Fruit fly (Drosophila melanogaster) whole organism, embryonic: ENCODE data around the gene dbr.
A peak's percentile ranks its signal among the peaks of the same experiment; 100 is the strongest.

Source experiments
- BtbVII ChIP-seq: fragments of 200-800 bp; sonication (Bioruptor generic); optimal IDR thresholded peaks from 3 replicates; lab custom pipeline; 2017; ENCODE audit warnings: missing biosample characterization, mild to moderate bottlenecking, missing genetic modification characterization
- CG10147 ChIP-seq: fragments of 200-800 bp; sonication (Bioruptor generic); optimal IDR thresholded peaks from 2 replicates; lab custom pipeline; 2019; ENCODE audit warnings: missing biosample characterization, mild to moderate bottlenecking, missing genetic modification characterization, moderate library complexity
- CG12391 ChIP-seq: fragments of 200-800 bp; sonication (Bioruptor generic); optimal IDR thresholded peaks from 3 replicates; lab custom pipeline; 2018; ENCODE audit warnings: missing biosample characterization, mild to moderate bottlenecking, missing genetic modification characterization, moderate library complexity
- CG12744 ChIP-seq: fragments of 200-800 bp; sonication (Bioruptor generic); optimal IDR thresholded peaks from 2 replicates; lab custom pipeline; 2016; ENCODE audit warnings: missing biosample characterization, missing genetic modification characterization
- CG17359 ChIP-seq: fragments of 200-800 bp; sonication (Bioruptor generic); optimal IDR thresholded peaks from 3 replicates; lab custom pipeline; 2018; ENCODE audit warnings: missing biosample characterization, mild to moderate bottlenecking, missing genetic modification characterization, moderate library complexity
- CG17385 ChIP-seq: fragments of 200-800 bp; sonication (Bioruptor generic); optimal IDR thresholded peaks from 3 replicates; lab custom pipeline; 2018; ENCODE audit warnings: missing biosample characterization, mild to moderate bottlenecking, missing genetic modification characterization
- CG18599 ChIP-seq: fragments of 200-800 bp; sonication (Bioruptor generic); optimal IDR thresholded peaks from 3 replicates; lab custom pipeline; 2017; ENCODE audit warnings: missing biosample characterization, missing genetic modification characterization, mild to moderate bottlenecking, moderate library complexity, missing genetic modification reagents
- CG18619 ChIP-seq: fragments of 200-800 bp; sonication (Bioruptor generic); optimal IDR thresholded peaks from 3 replicates; lab custom pipeline; 2017; ENCODE audit warnings: missing biosample characterization, mild to moderate bottlenecking, missing genetic modification characterization
- CG2116 ChIP-seq: fragments of 200-800 bp; sonication (Bioruptor generic); optimal IDR thresholded peaks from 3 replicates; lab custom pipeline; 2018; ENCODE audit warnings: missing biosample characterization, mild to moderate bottlenecking, missing genetic modification characterization
- CG2875 ChIP-seq: fragments of 200-800 bp; sonication (Bioruptor generic); optimal IDR thresholded peaks from 2 replicates; lab custom pipeline; 2017; ENCODE audit warnings: missing biosample characterization, mild to moderate bottlenecking, missing genetic modification characterization, missing genetic modification reagents
- CG2889 ChIP-seq: fragments of 200-800 bp; sonication (Bioruptor generic); IDR thresholded peaks from 3 replicates; pipeline ENCODE4 v1.3.6; 2022; ENCODE audit warnings: missing biosample characterization, missing genetic modification characterization
- CG30431 ChIP-seq: fragments of 200-800 bp; sonication (Bioruptor generic); optimal IDR thresholded peaks from 2 replicates; lab custom pipeline; 2017; ENCODE audit warnings: missing biosample characterization, missing genetic modification characterization
- CG3065 ChIP-seq: fragments of 200-800 bp; sonication (Bioruptor generic); optimal IDR thresholded peaks from 2 replicates; lab custom pipeline; 2016; ENCODE audit warnings: missing biosample characterization, missing genetic modification characterization
- CG34224 ChIP-seq: fragments of 200-800 bp; sonication (Bioruptor generic); IDR thresholded peaks from 3 replicates; pipeline ENCODE4 v1.3.6; 2022; ENCODE audit warnings: missing biosample characterization, missing genetic modification characterization; ENCODE audit not compliant: partially characterized antibody
- CG34376 ChIP-seq: fragments of 200-800 bp; sonication (Bioruptor generic); optimal IDR thresholded peaks from 2 replicates; lab custom pipeline; 2018; ENCODE audit warnings: missing biosample characterization, mild to moderate bottlenecking, missing genetic modification characterization
- CG34422 ChIP-seq: fragments of 200-800 bp; sonication (Bioruptor generic); IDR thresholded peaks from 3 replicates; pipeline ENCODE4 v1.3.6; 2022; ENCODE audit warnings: missing biosample characterization, missing genetic modification characterization
- CG4424 ChIP-seq: fragments of 200-800 bp; sonication (Bioruptor generic); optimal IDR thresholded peaks from 3 replicates; lab custom pipeline; 2016; ENCODE audit warnings: missing biosample characterization, missing genetic modification characterization
- CG4707 ChIP-seq: fragments of 200-800 bp; sonication (Bioruptor generic); optimal IDR thresholded peaks from 2 replicates; lab custom pipeline; 2018; ENCODE audit warnings: missing biosample characterization, mild to moderate bottlenecking, missing genetic modification characterization, moderate library complexity
- CG4820 ChIP-seq: fragments of 200-800 bp; sonication (Bioruptor generic); optimal IDR thresholded peaks from 3 replicates; lab custom pipeline; 2016; ENCODE audit warnings: missing biosample characterization, missing genetic modification characterization
- CG6254 ChIP-seq: fragments of 200-800 bp; sonication (Bioruptor generic); optimal IDR thresholded peaks from 3 replicates; lab custom pipeline; 2017; ENCODE audit warnings: mild to moderate bottlenecking, missing biosample characterization, missing genetic modification reagents, missing genetic modification characterization
- CG7271 ChIP-seq: fragments of 200-800 bp; sonication (Bioruptor generic); optimal IDR thresholded peaks from 2 replicates; lab custom pipeline; 2018; ENCODE audit warnings: missing biosample characterization, mild to moderate bottlenecking, missing genetic modification characterization, moderate library complexity
- CG8944 ChIP-seq: fragments of 200-800 bp; sonication (Bioruptor generic); optimal IDR thresholded peaks from 3 replicates; lab custom pipeline; 2016; ENCODE audit warnings: missing biosample characterization, missing genetic modification characterization
- CG9797 ChIP-seq: fragments of 200-800 bp; sonication (Bioruptor generic); optimal IDR thresholded peaks from 3 replicates; lab custom pipeline; 2018; ENCODE audit warnings: missing biosample characterization, mild to moderate bottlenecking, missing genetic modification characterization
- CoRest ChIP-seq: fragments of 200-800 bp; sonication (Bioruptor generic); optimal IDR thresholded peaks from 3 replicates; lab custom pipeline; 2018; ENCODE audit warnings: missing biosample characterization, mild to moderate bottlenecking, missing genetic modification characterization, moderate library complexity
- E2f1 ChIP-seq: fragments of 200-800 bp; sonication (Bioruptor generic); IDR thresholded peaks from 2 replicates; pipeline ENCODE4 v1.3.6; 2022; ENCODE audit warnings: missing biosample characterization, missing genetic modification characterization
- Hr39 ChIP-seq: fragments of >200 bp; optimal IDR thresholded peaks from 2 replicates; lab custom pipeline; 2017
- Hr78 ChIP-seq, 2 experiments: fragments of 200-800 bp in 1 of 2; fragments of >200 bp in 1 of 2; sonication (Bioruptor generic) in 1 of 2; optimal IDR thresholded peaks; 2 replicates each; lab custom pipeline; 2017 to 2019; ENCODE audit warnings: missing biosample characterization in 2 of 2, missing genetic modification characterization in 2 of 2, mild to moderate bottlenecking in 1 of 2, moderate library complexity in 1 of 2
- Mes4 ChIP-seq: fragments of 200-800 bp; sonication (Bioruptor generic); optimal IDR thresholded peaks from 2 replicates; lab custom pipeline; 2016; ENCODE audit warnings: missing biosample characterization, missing genetic modification characterization
- Side ChIP-seq: fragments of 200-800 bp; sonication (Bioruptor generic); optimal IDR thresholded peaks from 2 replicates; lab custom pipeline; 2016; ENCODE audit warnings: missing biosample characterization, missing genetic modification characterization
- Xbp1 ChIP-seq: fragments of 200-800 bp; sonication (Bioruptor generic); optimal IDR thresholded peaks from 3 replicates; lab custom pipeline; 2016; ENCODE audit warnings: missing biosample characterization, mild to moderate bottlenecking, missing genetic modification characterization
- croc ChIP-seq: fragments of 200-800 bp; sonication (Bioruptor generic); conservative IDR thresholded peaks from 3 replicates; pipeline ENCODE4 v1.3.6; 2022; ENCODE audit warnings: missing biosample characterization, missing genetic modification characterization
- cwo ChIP-seq: fragments of 200-800 bp; sonication (Bioruptor generic); optimal IDR thresholded peaks from 3 replicates; lab custom pipeline; 2017; ENCODE audit warnings: missing biosample characterization, missing genetic modification characterization, mild to moderate bottlenecking, moderate library complexity, missing genetic modification reagents
- dimm ChIP-seq: fragments of 200-800 bp; sonication (Bioruptor generic); IDR thresholded peaks from 2 replicates; pipeline ENCODE4 v1.3.6; 2022; ENCODE audit warnings: missing biosample characterization, missing genetic modification characterization
- dmrt11E ChIP-seq: fragments of 200-800 bp; sonication (Bioruptor generic); optimal IDR thresholded peaks from 3 replicates; lab custom pipeline; 2018; ENCODE audit warnings: missing biosample characterization, mild to moderate bottlenecking, missing genetic modification characterization, moderate library complexity
- fru ChIP-seq: fragments of >200 bp; optimal IDR thresholded peaks from 2 replicates; lab custom pipeline; 2017
- gcm2 ChIP-seq: fragments of 200-800 bp; sonication (Bioruptor generic); optimal IDR thresholded peaks from 2 replicates; lab custom pipeline; 2016; ENCODE audit warnings: missing biosample characterization, missing genetic modification characterization
- gro ChIP-seq: fragments of 200-800 bp; sonication (Bioruptor generic); optimal IDR thresholded peaks from 2 replicates; lab custom pipeline; 2016; ENCODE audit warnings: missing biosample characterization, missing genetic modification characterization
- ken ChIP-seq: fragments of 200-800 bp; sonication (Bioruptor generic); IDR thresholded peaks from 3 replicates; pipeline ENCODE4 v1.3.6; 2022; ENCODE audit warnings: missing biosample characterization, missing genetic modification characterization
- luna ChIP-seq: fragments of 200-800 bp; sonication (Bioruptor generic); optimal IDR thresholded peaks from 2 replicates; lab custom pipeline; 2016; ENCODE audit warnings: missing biosample characterization, missing genetic modification characterization
- maf-S ChIP-seq: fragments of 200-800 bp; sonication (Bioruptor generic); optimal IDR thresholded peaks from 2 replicates; lab custom pipeline; 2016; ENCODE audit warnings: missing biosample characterization, missing genetic modification characterization
- pita ChIP-seq: fragments of 200-800 bp; sonication (Bioruptor generic); optimal IDR thresholded peaks from 2 replicates; lab custom pipeline; 2017; ENCODE audit warnings: missing biosample characterization, mild to moderate bottlenecking, missing genetic modification characterization
- pnt ChIP-seq: fragments of 200-800 bp; sonication (Bioruptor generic); optimal IDR thresholded peaks from 3 replicates; lab custom pipeline; 2016; ENCODE audit warnings: missing biosample characterization, missing genetic modification characterization
- schlank ChIP-seq: fragments of 200-800 bp; sonication (Bioruptor generic); optimal IDR thresholded peaks from 2 replicates; lab custom pipeline; 2018; ENCODE audit warnings: missing biosample characterization, mild to moderate bottlenecking, missing genetic modification characterization
- seq ChIP-seq: fragments of 200-800 bp; sonication (Bioruptor generic); IDR thresholded peaks from 2 replicates; pipeline ENCODE4 v1.3.6; 2022; ENCODE audit warnings: missing biosample characterization, missing genetic modification characterization
- shn ChIP-seq: fragments of 200-800 bp; sonication (Bioruptor generic); optimal IDR thresholded peaks from 3 replicates; lab custom pipeline; 2016; ENCODE audit warnings: missing biosample characterization, missing genetic modification characterization
- sna ChIP-seq: fragments of 200-800 bp; sonication (Bioruptor generic); IDR thresholded peaks from 2 replicates; pipeline ENCODE4 v1.3.6; 2022; ENCODE audit warnings: missing biosample characterization, missing genetic modification characterization; ENCODE audit not compliant: partially characterized antibody
- tx ChIP-seq: fragments of 200-800 bp; sonication (Bioruptor generic); optimal IDR thresholded peaks from 2 replicates; lab custom pipeline; 2016; ENCODE audit warnings: missing biosample characterization, missing genetic modification characterization
- yki ChIP-seq: fragments of >200 bp; optimal IDR thresholded peaks from 3 replicates; lab custom pipeline; 2018
- zen2 ChIP-seq: fragments of 200-800 bp; sonication (Bioruptor generic); IDR thresholded peaks from 3 replicates; pipeline ENCODE4 v1.3.6; 2022; ENCODE audit warnings: missing biosample characterization, missing genetic modification characterization; ENCODE audit not compliant: partially characterized antibody

The dbr gene

DNA sequence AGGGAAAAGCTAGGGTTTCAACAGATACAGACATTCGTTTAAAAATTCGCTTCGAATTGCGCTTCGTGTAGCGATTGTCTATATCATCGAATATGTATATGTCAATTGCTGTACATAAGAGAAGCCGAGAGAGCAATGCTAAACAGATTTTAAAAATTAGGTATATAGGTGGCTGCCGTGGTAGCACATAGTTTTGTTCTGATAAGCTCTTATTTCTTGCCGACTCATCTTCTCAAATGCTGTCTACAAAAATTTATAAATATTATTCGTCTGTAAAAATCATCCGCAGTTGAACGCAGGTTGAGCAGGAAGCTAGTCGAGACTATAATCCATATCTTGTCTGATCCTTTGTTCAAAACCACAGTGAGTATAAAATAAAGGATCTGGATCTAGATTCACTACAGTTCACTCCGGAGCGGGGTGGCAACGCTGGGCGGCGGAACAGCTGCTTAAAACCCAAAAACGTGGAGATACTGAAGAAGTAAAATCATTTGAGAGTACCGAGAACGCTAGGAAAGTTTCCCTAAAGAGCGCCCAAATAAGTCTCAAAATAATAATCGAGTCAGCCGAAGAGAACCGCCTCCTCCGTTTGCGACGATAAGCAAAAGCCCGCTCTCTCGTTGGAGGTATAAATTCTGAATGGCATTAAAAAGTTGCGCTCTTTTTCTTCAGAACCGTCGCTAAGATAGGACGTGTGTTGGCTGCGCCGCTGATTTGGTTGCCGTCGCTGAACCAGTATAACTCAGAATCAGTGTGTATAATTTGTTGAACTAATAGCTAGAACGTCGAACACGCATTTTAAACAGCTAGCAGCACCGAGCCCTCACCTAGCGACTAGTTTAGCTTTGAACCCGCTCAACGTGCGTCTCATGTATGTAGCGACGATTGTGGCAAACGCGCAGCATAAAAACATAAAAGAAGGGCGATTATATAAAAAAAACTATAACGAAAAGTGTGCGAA lies 41.5 kb downstream of the dbr start (continued):
- TF ChIP-seq CG12391 (tag; lab: Kevin White, UChicago) (no peak), CG2889 (GFP tag; lab: Robert Waterston, UW) (no peak), croc (GFP tag; lab: Robert Waterston, UW) (no peak), CG18599 (GFP tag; lab: Kevin White, UChicago) (peak; percentile 54), CoRest (tag; lab: Kevin White, UChicago) (no peak), seq (GFP tag; lab: Robert Waterston, UW) (no peak), CG2875 (GFP tag; lab: Kevin White, UChicago) (no peak), zen2 (GFP tag; lab: Robert Waterston, UW) (no peak), CG9797 (GFP tag; lab: Kevin White, UChicago) (peak; percentile 38), CG17385 (GFP tag; lab: Kevin White, UChicago) (peak; percentile 56), CG4424 (GFP tag; lab: Kevin White, UChicago) (peak; percentile 23), CG17359 (tag; lab: Kevin White, UChicago) (no peak), Xbp1 (no peak), sna (GFP tag; lab: Robert Waterston, UW) (peak; percentile 54), gro (GFP tag; lab: Kevin White, UChicago) (no peak), shn (GFP tag; lab: Kevin White, UChicago) (no peak), dimm (GFP tag; lab: Robert Waterston, UW) (no peak), schlank (tag; lab: Kevin White, UChicago) (no peak), maf-S (GFP tag; lab: Kevin White, UChicago) (no peak), CG7271 (no peak), CG34376 (GFP tag; lab: Kevin White, UChicago) (peak; percentile 89), CG4707 (GFP tag; lab: Kevin White, UChicago) (no peak), luna (no peak), CG10147 (GFP tag; lab: Kevin White, UChicago) (no peak), ken (GFP tag; lab: Robert Waterston, UW) (no peak; the same call in 2 of the 3 replicates), yki (lab: Kevin White, UChicago) (peak; percentile 34), pnt (GFP tag; lab: Kevin White, UChicago) (no peak), CG30431 (GFP tag; lab: Kevin White, UChicago) (no peak), dmrt11E (tag; lab: Kevin White, UChicago) (no peak), CG2116 (GFP tag; lab: Kevin White, UChicago) (no peak), BtbVII (GFP tag; lab: Kevin White, UChicago) (peak; percentile 59), CG12744 (GFP tag; lab: Kevin White, UChicago) (no peak), CG34422 (GFP tag; lab: Robert Waterston, UW) (no peak), cwo (GFP tag; lab: Kevin White, UChicago) (peak; percentile 34), Side (GFP tag; lab: Kevin White, UChicago) (no peak), CG4820 (no peak), Mes4 (GFP tag; lab: Kevin White, UChicago) (no peak), gcm2 (GFP tag; lab: Kevin White, UChicago) (no peak), CG3065 (GFP tag; lab: Kevin White, UChicago) (no peak), CG34224 (GFP tag; lab: Robert Waterston, UW) (peak; percentile 70), tx (no peak), E2f1 (GFP tag; lab: Robert Waterston, UW) (no peak), pita (GFP tag; lab: Kevin White, UChicago) (peak; percentile 27), fru (lab: Kevin White, UChicago) (no peak), Hr39 (no peak), CG18619 (GFP tag; lab: Kevin White, UChicago) (no peak), CG8944 (no peak), Hr78 (GFP tag; optimal IDR thresholded peaks at IDR 0.05; lab: Kevin White, UChicago) (no peak), CG6254 (GFP tag; lab: Kevin White, UChicago) (no peak)
